Worm (Caenorhabditis elegans) whole organism, L2 larva: Measurements from ENCODE around the gene R144.10.

ENCODE experiments used
- aly-2 ChIP-seq: fragments of 150-350 bp; optimal IDR thresholded peaks from 2 replicates; lab custom pipeline; 2014; ENCODE audit warnings: missing biosample characterization, missing genetic modification characterization
- unc-55 ChIP-seq: fragments of 150-350 bp; sonication (generic microtip); optimal IDR thresholded peaks from 3 replicates; lab custom pipeline; 2014; ENCODE audit warnings: missing biosample characterization, missing genetic modification reagents, missing genetic modification characterization

DNA sequence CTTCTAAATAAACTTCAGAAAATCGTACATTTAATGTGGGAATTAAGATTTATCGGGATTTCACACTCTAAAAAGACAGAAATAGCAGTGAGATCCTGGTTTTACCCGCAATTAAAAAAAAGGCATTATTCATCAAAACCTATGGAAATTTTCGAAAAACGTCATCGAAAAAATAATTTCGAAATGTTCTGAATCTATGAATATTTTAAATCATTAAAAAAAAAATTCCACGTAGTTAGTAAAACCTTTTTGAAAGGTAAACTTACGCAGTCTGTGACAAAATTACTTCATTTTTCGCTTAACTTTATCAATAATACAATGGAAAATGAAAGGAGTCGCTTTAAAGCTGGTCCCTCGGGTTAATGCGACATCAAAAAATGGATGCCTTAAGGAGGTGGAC, 45.6 kb downstream of the R144.10 start, which contains the start of gene C26E6.1:
- TF ChIP-seq unc-55 (no peak), aly-2 (tag; lab: Kevin White, UChicago) (no peak)
